Fruit fly (Drosophila melanogaster) S2 (cell line): Measurements from ENCODE around the gene spz3.

Experiments used
- CG8478 ChIP-seq: fragments of >200 bp; optimal IDR thresholded peaks from 2 replicates; lab custom pipeline; 2018
- CTCF ChIP-seq, 2 experiments: fragments of >200 bp; optimal IDR thresholded peaks; 2 replicates each; lab custom pipeline; 2018

dm6 chr2L:7849472-7849871 lies 29.9 kb downstream of the spz3 start:
- TF ChIP-seq CG8478 = no peak
- no peak for TF ChIP-seq CTCF (optimal IDR thresholded peaks at IDR 0.05; lab: Kevin White, UChicago)
